Worm (Caenorhabditis elegans): Measurements from ENCODE around the gene srbc-55.

The srbc-55 gene

ce11 chrV:15796087-15796486 lies 33.7 kb downstream of the srbc-55 start, which contains the start of gene nhr-223:
TSS of gene nhr-223 (plus strand) at chrV:15796387.
- no peak for TF ChIP-seq nhr-20 (tag; optimal IDR thresholded peaks at IDR 0.05)
- TF ChIP-seq pqm-1 (tag; optimal IDR thresholded peaks at IDR 0.05), result no peak
- no peak for TF ChIP-seq efl-1 (optimal IDR thresholded peaks at IDR 0.05)
- TF ChIP-seq efl-1 (GFP tag; optimal IDR thresholded peaks at IDR 0.05 in 1 of 2), result no peak
- TF ChIP-seq tbx-2 (tag; optimal IDR thresholded peaks at IDR 0.05), result no peak
- TF ChIP-seq C34B4.2 (tag; optimal IDR thresholded peaks at IDR 0.05), result no peak
- TF ChIP-seq mef-2 (tag; optimal IDR thresholded peaks at IDR 0.05), result no peak
- TF ChIP-seq zip-4 (GFP tag; optimal IDR thresholded peaks at IDR 0.05), result no peak
- TF ChIP-seq nhr-19 (GFP tag; conservative IDR thresholded peaks at IDR 0.05), result no peak
- TF ChIP-seq grh-1 (GFP tag; IDR thresholded peaks at IDR 0.05), result no peak
- TF ChIP-seq elt-2 (tag; optimal IDR thresholded peaks at IDR 0.05), result no peak
- TF ChIP-seq mab-9 (GFP tag; IDR thresholded peaks at IDR 0.05), result no peak
- no peak for TF ChIP-seq sup-37 (GFP tag; optimal IDR thresholded peaks at IDR 0.05)
- TF ChIP-seq fkh-4 (tag; optimal IDR thresholded peaks at IDR 0.05; ENCODE audit: borderline replicate concordance), result no peak
- no peak for TF ChIP-seq irx-1 (tag; optimal IDR thresholded peaks at IDR 0.05)

DNA sequence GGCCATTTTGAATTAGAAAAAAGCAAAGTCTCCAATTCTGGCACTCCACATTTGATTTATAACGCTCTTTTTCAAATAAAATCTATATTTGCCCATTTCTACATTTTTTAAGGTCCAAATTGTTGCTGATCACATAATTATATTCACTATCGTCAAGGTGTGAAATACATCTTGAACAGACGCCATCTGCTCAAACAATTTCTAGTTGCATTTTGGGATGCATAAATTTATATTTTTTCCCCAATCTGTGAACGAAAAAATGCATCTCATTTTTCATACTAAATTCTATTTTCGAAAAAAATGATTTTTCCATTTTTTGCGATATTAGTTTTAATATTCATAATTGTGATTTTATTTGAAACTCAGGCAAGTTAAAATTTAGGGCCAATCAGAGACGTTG lies 36.5 kb downstream of the srbc-55 start, which contains the start of gene T26E4.7:
Gene T26E4.7, plus strand, starts transcription at position 301 of the 400 bp plus-strand sequence.
- TF ChIP-seq zip-4 (GFP tag; optimal IDR thresholded peaks at IDR 0.05), result no peak
- no peak for TF ChIP-seq alr-1 (tag; optimal IDR thresholded peaks at IDR 0.05; ENCODE audit: borderline replicate concordance)
- no peak for TF ChIP-seq mep-1 (tag; optimal IDR thresholded peaks at IDR 0.05)
- no peak for TF ChIP-seq lin-13 (GFP tag; optimal IDR thresholded peaks at IDR 0.05)
- no peak for TF ChIP-seq nhr-85 (tag)
- no peak for TF ChIP-seq efl-3 (GFP tag; optimal IDR thresholded peaks at IDR 0.05)
- TF ChIP-seq zag-1 (tag; optimal IDR thresholded peaks at IDR 0.05), result no peak
- no peak for TF ChIP-seq grh-1 (GFP tag; IDR thresholded peaks at IDR 0.05)
- TF ChIP-seq snpc-4 (tag; optimal IDR thresholded peaks at IDR 0.05), result no peak
- no peak for TF ChIP-seq nhr-12 (tag; optimal IDR thresholded peaks at IDR 0.05)

ce11 chrV:15792409-15792808 lies 37.4 kb downstream of the srbc-55 start, which contains the start of gene T26E4.4:
TSS of gene T26E4.4 (minus strand) at chrV:15792509.
- TF ChIP-seq ztf-11 (tag; optimal IDR thresholded peaks at IDR 0.05) (no peak), ceh-88 (GFP tag; IDR thresholded peaks at IDR 0.05) (no peak), elt-3 (tag; optimal IDR thresholded peaks at IDR 0.05) (no peak), grh-1 (GFP tag; IDR thresholded peaks at IDR 0.05) (no peak), pqm-1 (tag; optimal IDR thresholded peaks at IDR 0.05) (no peak), jun-1 (tag; optimal IDR thresholded peaks at IDR 0.05) (no peak), unc-62 (GFP tag; optimal IDR thresholded peaks at IDR 0.05) (no peak), nhr-71 (tag; optimal IDR thresholded peaks at IDR 0.05) (no peak), blmp-1 (tag; optimal IDR thresholded peaks at IDR 0.05) (no peak), elt-2 (tag; optimal IDR thresholded peaks at IDR 0.05) (no peak), C16A3.4 (tag; optimal IDR thresholded peaks at IDR 0.05) (no peak), efl-3 (GFP tag; optimal IDR thresholded peaks at IDR 0.05) (no peak), nhr-90 (tag; optimal IDR thresholded peaks at IDR 0.05; ENCODE audit: poor library complexity) (no peak), C04F5.9 (tag; optimal IDR thresholded peaks at IDR 0.05) (no peak), mep-1 (tag; optimal IDR thresholded peaks at IDR 0.05) (no peak), unc-30 (tag; optimal IDR thresholded peaks at IDR 0.05) (no peak), C34B4.2 (tag; optimal IDR thresholded peaks at IDR 0.05) (no peak), dpl-1 (GFP tag; optimal IDR thresholded peaks at IDR 0.05) (no peak), fos-1 (tag; optimal IDR thresholded peaks at IDR 0.05) (no peak)

- TF ChIP-seq nhr-47 (tag; optimal IDR thresholded peaks at IDR 0.05) (no peak), ceh-90 (tag; optimal IDR thresholded peaks at IDR 0.05) (no peak)
These were observed 47.3 kb downstream of the srbc-55 start, which contains the start of gene T26E4.3 for ce11 chrV:15782494-15782893. TSS of gene T26E4.3 (plus strand) at chrV:15782794.
